Worm (Caenorhabditis elegans) whole organism, L4/young adult: Measurements from ENCODE around the gene ZC477.7.

ENCODE experiments used
- W03F9.2 ChIP-seq: fragments of 150-350 bp; optimal IDR thresholded peaks from 2 replicates; lab custom pipeline; 2014; ENCODE audit warnings: missing biosample characterization, missing genetic modification characterization
- him-1 ChIP-seq: sonication (generic microtip); optimal IDR thresholded peaks from 2 replicates; lab custom pipeline; 2016; ENCODE audit warnings: missing genotype, missing genetic modification reagents, missing genetic modification characterization, missing compliant biosample characterization

ce11 chrIV:7065022-7065421, 46.2 kb downstream of the ZC477.7 start, which contains the start of gene Y43B11AL.1:
- TF ChIP-seq him-1 (tag; lab: Kevin White, UChicago) (no peak), W03F9.2 (tag; lab: Kevin White, UChicago) (no peak)
